Fruit fly (Drosophila melanogaster) whole organism, prepupa: ENCODE results near the gene Lamtor5.

Experiments
- CG10669 ChIP-seq: fragments of 200-800 bp; sonication (Bioruptor generic); optimal IDR thresholded peaks from 3 replicates; lab custom pipeline; 2018; ENCODE audit warnings: missing biosample characterization, mild to moderate bottlenecking, missing genetic modification characterization, moderate library complexity
- CG3032 ChIP-seq: fragments of 200-800 bp; optimal IDR thresholded peaks from 2 replicates; lab custom pipeline; 2019; ENCODE audit warnings: missing biosample characterization, mild to moderate bottlenecking, missing genetic modification characterization, moderate library complexity

DNA sequence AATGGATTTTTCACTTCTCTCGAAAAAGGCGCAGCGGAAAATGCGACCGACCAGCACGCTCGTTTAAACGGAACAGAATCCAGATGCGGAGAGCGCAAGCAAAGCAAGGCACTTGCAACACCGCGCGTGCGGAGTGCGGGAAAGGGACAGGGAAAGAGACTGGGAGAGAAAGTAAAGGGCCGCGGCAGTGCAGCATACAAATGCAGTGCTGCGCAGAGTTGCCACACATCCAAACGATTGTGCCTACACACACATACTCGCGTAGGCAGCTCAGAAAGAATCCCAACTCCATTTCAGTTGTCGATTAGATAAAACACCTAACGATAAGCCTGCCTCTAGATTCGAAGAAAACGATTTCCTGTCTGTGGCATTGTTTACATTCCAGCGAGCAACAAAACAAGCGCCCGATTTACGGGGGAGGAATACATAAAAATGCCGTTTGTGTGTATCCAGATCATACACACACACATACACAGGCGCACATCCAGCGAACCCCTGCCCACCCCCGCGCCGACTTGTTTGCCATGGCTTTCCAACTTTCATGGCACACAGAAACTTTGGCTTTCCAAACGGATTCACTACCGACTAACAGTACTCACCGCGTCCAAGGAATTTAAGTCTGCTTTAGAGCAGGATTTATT, 40.8 kb upstream of the Lamtor5 start:
- no peak for TF ChIP-seq CG3032 (tag; lab: Kevin White, UChicago)
- TF ChIP-seq CG10669 = no peak
